Worm (Caenorhabditis elegans): Measurements from ENCODE around the gene ZK1240.9.

The ZK1240.9 gene

DNA sequence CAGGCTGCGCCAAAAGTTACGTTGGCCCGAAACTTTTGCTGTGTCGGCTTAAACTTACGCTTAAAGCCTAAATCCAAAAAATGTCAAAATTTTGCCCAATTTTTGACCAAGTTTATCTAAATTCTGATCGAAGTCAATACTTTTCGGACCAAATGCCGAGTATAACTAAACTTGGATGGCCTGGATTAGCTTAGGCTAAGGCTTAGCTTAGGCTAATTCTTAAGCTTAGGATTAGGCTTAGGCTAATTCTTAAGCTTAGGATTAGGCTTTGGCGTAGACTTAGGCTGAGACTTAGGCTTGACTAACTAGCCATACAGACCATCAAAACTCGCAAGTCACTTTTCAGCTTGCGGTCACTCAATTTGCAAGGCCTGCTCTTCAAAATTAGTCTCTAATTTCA lies 18.2 kb downstream of the ZK1240.9 start:
- TF ChIP-seq dve-1 (tag; optimal IDR thresholded peaks at IDR 0.05) (peak; percentile 60), ama-1 (optimal IDR thresholded peaks at IDR 0.05) (no peak), hlh-6 (tag; optimal IDR thresholded peaks at IDR 0.05) (no peak)

DNA sequence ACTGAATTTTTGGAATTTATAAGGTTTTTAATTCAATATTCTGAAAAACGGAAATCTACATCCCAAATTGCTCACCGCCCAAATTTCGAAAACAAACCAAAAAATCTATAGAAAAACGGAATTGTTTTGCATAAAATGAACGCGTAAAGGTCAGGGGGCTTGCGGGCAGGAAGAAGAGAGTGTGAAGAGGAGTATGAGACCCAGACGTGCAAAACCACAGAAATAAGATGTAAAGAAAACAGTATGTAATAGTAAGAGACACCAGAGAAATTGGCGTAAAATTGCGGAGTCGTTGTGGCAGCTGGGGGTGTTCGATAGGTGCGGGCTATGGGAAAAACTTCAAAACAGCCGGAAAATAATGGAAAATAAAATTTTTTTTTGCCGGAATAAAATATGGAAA lies 23.0 kb downstream of the ZK1240.9 start:
- TF ChIP-seq nfya-1 (tag; optimal IDR thresholded peaks at IDR 0.05) (peak; percentile 28), rnt-1 (tag; optimal IDR thresholded peaks at IDR 0.05) (peak; percentile 92), nhr-11 (tag; optimal IDR thresholded peaks at IDR 0.05) (no peak)

DNA sequence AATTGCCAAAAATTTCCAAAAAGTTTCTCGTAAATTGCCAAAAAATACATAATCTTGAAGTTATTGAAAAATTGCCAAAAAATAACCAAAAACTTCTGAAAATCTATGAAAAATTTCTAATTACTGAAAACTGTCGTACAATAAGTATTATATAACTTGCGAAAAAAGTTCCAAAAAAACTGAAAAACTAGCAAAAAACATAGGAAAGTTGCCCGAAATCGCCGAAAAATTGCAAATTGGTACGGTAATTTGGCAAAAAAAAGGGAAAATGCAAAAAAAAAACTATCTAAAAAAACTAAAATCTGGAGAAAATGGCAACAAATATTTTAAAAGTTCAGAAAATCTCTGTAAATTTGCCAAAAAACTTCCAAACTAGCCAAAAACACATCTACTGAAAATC lies 23.5 kb downstream of the ZK1240.9 start, which contains the start of gene enri-1:
TSS of gene enri-1 (minus strand) at position 101 of the 400 bp plus-strand sequence.
- no peak for TF ChIP-seq ceh-6 (GFP tag; optimal IDR thresholded peaks at IDR 0.05)
- TF ChIP-seq zip-5 (tag; optimal IDR thresholded peaks at IDR 0.05) = no peak
- no peak for TF ChIP-seq fkh-10 (GFP tag; optimal IDR thresholded peaks at IDR 0.05)
- TF ChIP-seq pha-2 (tag; optimal IDR thresholded peaks at IDR 0.05) = no peak
- TF ChIP-seq fkh-6 (tag; optimal IDR thresholded peaks at IDR 0.05) = no peak
- no peak for TF ChIP-seq ets-4 (tag; optimal IDR thresholded peaks at IDR 0.05)
- no peak for TF ChIP-seq ceh-34 (tag; optimal IDR thresholded peaks at IDR 0.05)
- TF ChIP-seq ztf-16 (tag; optimal IDR thresholded peaks at IDR 0.05) = no peak
- no peak for TF ChIP-seq ceh-9 (tag; optimal IDR thresholded peaks at IDR 0.05)
- no peak for TF ChIP-seq sdc-2 (tag; optimal IDR thresholded peaks at IDR 0.05)
- no peak for TF ChIP-seq hlh-30 (tag; optimal IDR thresholded peaks at IDR 0.05; ENCODE audit: insufficient read depth)

DNA sequence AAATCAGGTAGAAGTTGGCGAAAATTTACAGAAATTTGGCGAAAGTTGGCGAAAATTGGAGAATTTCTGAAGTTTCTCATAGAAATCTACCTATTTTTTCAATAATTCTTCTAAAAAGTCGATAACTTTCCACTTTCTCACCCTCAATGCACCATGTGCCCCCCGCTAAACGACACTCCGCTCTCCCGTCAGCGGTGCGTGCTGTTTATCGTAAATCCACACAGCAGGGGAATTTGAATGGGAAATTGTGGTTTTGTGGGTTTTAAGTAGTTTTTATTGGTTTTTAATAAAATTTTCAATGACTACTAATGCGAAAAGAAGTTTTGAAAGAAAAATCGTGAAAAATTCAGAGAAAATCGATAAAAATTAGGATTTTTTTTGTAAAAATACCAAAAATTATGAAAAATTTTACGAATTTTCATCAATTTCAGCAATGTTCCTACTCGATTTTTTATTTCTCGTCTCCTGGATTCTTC lies 24.1 kb downstream of the ZK1240.9 start, which contains the start of gene F43C11.6:
TSS of gene F43C11.6 (plus strand) at position 426 of the 476 bp plus-strand sequence.
- TF ChIP-seq rnt-1 (tag; optimal IDR thresholded peaks at IDR 0.05) (peak; percentile 28), dve-1 (tag; optimal IDR thresholded peaks at IDR 0.05) (no peak), eyg-1 (tag; optimal IDR thresholded peaks at IDR 0.05) (no peak), ceh-31 (tag; optimal IDR thresholded peaks at IDR 0.05) (peak; percentile 12), ceh-48 (tag; optimal IDR thresholded peaks at IDR 0.05) (peak; percentile 20)

DNA sequence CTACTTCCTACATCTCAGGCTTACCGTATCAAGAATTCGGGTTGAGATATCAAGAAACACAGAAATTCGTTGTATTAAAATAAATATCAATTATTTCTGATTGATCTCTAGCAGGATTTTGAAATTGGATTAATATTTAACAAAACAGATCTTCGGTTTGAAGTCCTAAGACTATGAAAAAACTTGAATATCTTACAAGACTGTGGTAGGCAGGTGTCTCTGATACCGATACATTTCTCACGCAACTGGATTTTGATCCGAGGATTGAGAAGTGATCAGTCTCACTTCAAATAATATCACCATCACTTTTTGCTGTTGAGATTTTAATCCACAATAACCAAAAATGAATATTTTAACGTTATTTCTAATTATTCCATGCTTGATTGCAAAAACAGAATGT lies 28.7 kb downstream of the ZK1240.9 start, which contains the start of gene F43C11.4:
TSS of gene F43C11.4 (plus strand) at position 301 of the 400 bp plus-strand sequence.
- no peak for TF ChIP-seq unc-3 (GFP tag; conservative IDR thresholded peaks at IDR 0.05)
- no peak for TF ChIP-seq unc-3 (tag; optimal IDR thresholded peaks at IDR 0.05)
- TF ChIP-seq che-1 (tag; optimal IDR thresholded peaks at IDR 0.05) = no peak
- no peak for TF ChIP-seq ama-1 (optimal IDR thresholded peaks at IDR 0.05)
- no peak for TF ChIP-seq dve-1 (tag; optimal IDR thresholded peaks at IDR 0.05)
- no peak for TF ChIP-seq ceh-22 (tag; optimal IDR thresholded peaks at IDR 0.05)
- no peak for TF ChIP-seq Y22D7AL.16 (tag; optimal IDR thresholded peaks at IDR 0.05)
- no peak for TF ChIP-seq sox-2 (GFP tag; IDR thresholded peaks at IDR 0.05)
- no peak for TF ChIP-seq ceh-18 (tag; optimal IDR thresholded peaks at IDR 0.05)
- no peak for TF ChIP-seq rnt-1 (tag; optimal IDR thresholded peaks at IDR 0.05)
- TF ChIP-seq ztf-16 (tag; optimal IDR thresholded peaks at IDR 0.05) = no peak
- TF ChIP-seq tbx-7 (tag; optimal IDR thresholded peaks at IDR 0.05) = no peak
- TF ChIP-seq syd-9 (tag; optimal IDR thresholded peaks at IDR 0.05) = no peak
- no peak for TF ChIP-seq ahr-1 (tag; optimal IDR thresholded peaks at IDR 0.05)
- no peak for TF ChIP-seq ceh-24 (tag; optimal IDR thresholded peaks at IDR 0.05)
- no peak for TF ChIP-seq elt-2 (tag; optimal IDR thresholded peaks at IDR 0.05)
- TF ChIP-seq npax-4 (tag; optimal IDR thresholded peaks at IDR 0.05) = no peak
- no peak for TF ChIP-seq C08G9.2 (tag; optimal IDR thresholded peaks at IDR 0.05)

DNA sequence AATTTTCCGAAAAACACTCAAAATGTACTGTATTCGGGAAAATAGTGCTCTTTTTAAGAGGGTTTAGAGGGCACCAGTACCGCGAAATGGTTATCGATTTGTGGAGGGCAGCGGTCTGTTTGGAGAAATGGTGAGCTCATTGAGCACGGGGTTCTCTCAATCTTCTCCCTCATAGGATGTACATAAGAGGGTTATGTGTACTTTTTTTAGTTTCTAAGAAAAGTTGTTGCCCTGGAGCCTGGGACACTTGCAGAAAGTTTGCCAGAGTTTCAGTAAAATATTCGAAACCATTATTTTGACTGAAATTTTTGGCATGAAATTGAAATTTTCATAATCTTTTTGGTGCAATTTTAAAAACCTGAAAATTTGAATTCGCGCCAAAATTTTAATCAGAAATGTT lies 34.6 kb downstream of the ZK1240.9 start, which contains the start of gene F43C11.10:
TSS of gene F43C11.10 (minus strand) at position 101 of the 400 bp plus-strand sequence.
- TF ChIP-seq ceh-24 (tag; optimal IDR thresholded peaks at IDR 0.05) (no peak), sdc-2 (tag; optimal IDR thresholded peaks at IDR 0.05) (no peak), syd-9 (tag; optimal IDR thresholded peaks at IDR 0.05) (no peak), hlh-8 (tag; optimal IDR thresholded peaks at IDR 0.05) (no peak), unc-3 (GFP tag; conservative IDR thresholded peaks at IDR 0.05) (no peak), unc-3 (tag; optimal IDR thresholded peaks at IDR 0.05) (no peak), rnt-1 (tag; optimal IDR thresholded peaks at IDR 0.05) (no peak), ceh-2 (tag; optimal IDR thresholded peaks at IDR 0.05) (no peak), hlh-15 (tag; optimal IDR thresholded peaks at IDR 0.05) (no peak), gmeb-2 (tag; optimal IDR thresholded peaks at IDR 0.05) (no peak), C38D4.7 (GFP tag; optimal IDR thresholded peaks at IDR 0.05) (no peak), pax-1 (tag; optimal IDR thresholded peaks at IDR 0.05) (no peak), sox-4 (tag; optimal IDR thresholded peaks at IDR 0.05) (no peak), hlh-13 (GFP tag; optimal IDR thresholded peaks at IDR 0.05) (no peak), ttx-3 (tag; optimal IDR thresholded peaks at IDR 0.05) (no peak), fkh-10 (GFP tag; optimal IDR thresholded peaks at IDR 0.05) (no peak)

Measured in whole organism, late embryonic.